Worm (Caenorhabditis elegans): ENCODE measurements around the gene C37C3.9.

The C37C3.9 gene

DNA sequence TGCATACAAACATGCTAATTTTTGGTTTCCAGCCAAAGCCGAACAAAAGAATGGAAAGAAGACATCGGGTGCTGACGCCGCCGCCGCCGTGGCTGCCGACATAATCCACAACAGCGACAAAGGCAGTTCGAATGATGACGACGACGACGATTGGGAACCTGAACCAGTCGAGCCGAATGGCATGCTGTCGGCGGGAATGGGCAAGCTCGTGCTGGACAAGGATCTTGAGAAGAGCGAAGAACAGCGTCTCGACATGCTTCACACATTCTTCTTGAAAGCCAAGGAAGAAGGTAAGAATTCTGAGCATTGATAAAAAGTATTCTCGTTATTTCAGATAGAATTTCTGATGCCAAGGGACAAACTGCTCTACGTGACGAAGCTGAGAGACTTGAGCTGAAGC, 2.1 kb upstream of the C37C3.9 start:
- no peak for TF ChIP-seq aly-1 (tag; optimal IDR thresholded peaks at IDR 0.05)
- no peak for TF ChIP-seq hmg-4 (GFP tag; optimal IDR thresholded peaks at IDR 0.05)
- TF ChIP-seq hmbx-1 (tag; optimal IDR thresholded peaks at IDR 0.05): no peak
- no peak for TF ChIP-seq tbx-37 (GFP tag; conservative IDR thresholded peaks at IDR 0.05)
- no peak for TF ChIP-seq ama-1 (optimal IDR thresholded peaks at IDR 0.05)
- no peak for TF ChIP-seq B0310.2 (tag; optimal IDR thresholded peaks at IDR 0.05)
- no peak for TF ChIP-seq hnd-1 (tag; optimal IDR thresholded peaks at IDR 0.05)
- no peak for TF ChIP-seq ceh-13 (GFP tag; optimal IDR thresholded peaks at IDR 0.05)
- no peak for TF ChIP-seq ceh-36 (tag; optimal IDR thresholded peaks at IDR 0.05)
- TF ChIP-seq sea-1 (GFP tag; conservative IDR thresholded peaks at IDR 0.05): no peak
- TF ChIP-seq tbx-11 (GFP tag; IDR thresholded peaks at IDR 0.05): no peak
- no peak for TF ChIP-seq F13C5.2 (tag; optimal IDR thresholded peaks at IDR 0.05)
- no peak for TF ChIP-seq tra-4 (tag; optimal IDR thresholded peaks at IDR 0.05)
- TF ChIP-seq flt-1 (GFP tag; IDR thresholded peaks at IDR 0.05): no peak
- no peak for TF ChIP-seq ets-7 (tag; optimal IDR thresholded peaks at IDR 0.05)
- no peak for TF ChIP-seq pes-1 (GFP tag; IDR thresholded peaks at IDR 0.05)

DNA sequence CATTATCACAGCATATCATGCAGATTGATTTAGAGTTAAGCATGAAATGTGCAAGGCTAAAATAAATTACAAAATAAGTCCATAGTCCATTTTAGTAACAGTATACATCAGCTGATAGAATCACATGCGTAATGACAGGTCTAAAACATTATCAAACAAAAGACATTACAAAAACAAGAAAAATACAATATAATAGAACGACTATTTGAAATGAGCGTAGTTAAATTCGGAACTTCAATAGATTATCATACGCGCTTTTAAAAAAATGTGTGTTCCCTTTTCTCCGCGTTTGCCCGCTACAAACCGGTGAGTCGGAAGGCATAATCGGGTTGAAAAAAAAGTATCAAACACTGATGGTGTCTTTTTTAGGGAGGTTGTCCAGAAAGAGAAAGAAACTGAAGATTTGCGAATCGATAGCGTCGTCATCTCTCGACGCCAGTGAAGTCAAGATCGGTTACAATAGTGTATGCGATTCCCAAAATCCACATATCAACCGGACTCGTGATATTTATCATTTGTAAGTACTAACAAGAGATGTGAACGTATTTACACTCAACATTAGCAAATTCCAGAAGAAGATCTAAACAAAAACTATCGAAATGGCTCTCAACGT, 988 bp upstream of the C37C3.9 start, which contains the start of gene C37C3.2:
Gene C37C3.2 (plus strand): TSS at position 563 of the 613 bp plus-strand sequence.
- TF ChIP-seq tbx-11 (GFP tag; IDR thresholded peaks at IDR 0.05) (no peak), ceh-13 (GFP tag; optimal IDR thresholded peaks at IDR 0.05) (no peak), F13C5.2 (tag; optimal IDR thresholded peaks at IDR 0.05) (no peak), hnd-1 (tag; optimal IDR thresholded peaks at IDR 0.05) (no peak), hmbx-1 (tag; optimal IDR thresholded peaks at IDR 0.05) (no peak), pes-1 (GFP tag; IDR thresholded peaks at IDR 0.05) (no peak), ets-7 (tag; optimal IDR thresholded peaks at IDR 0.05) (no peak)

DNA sequence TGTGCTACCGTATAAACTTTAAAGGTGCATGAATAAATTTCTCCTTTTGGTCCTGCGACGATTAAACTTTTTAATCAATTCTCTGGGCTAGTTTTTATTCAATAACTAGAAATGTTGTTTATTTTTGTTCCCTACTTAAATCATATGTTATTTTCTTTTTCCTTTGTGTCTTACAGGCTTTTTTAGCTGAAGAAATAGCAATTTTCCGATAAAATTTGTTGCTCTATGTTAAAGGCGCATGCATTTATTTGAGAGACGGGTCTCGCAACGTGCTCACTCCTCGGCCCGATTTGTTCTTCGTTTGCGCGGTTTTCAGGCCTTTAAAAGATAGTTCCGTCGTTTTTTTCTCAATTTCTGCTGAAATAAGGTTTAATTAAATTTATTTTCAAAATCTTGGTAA, 600 bp downstream of the C37C3.9 start:
- no peak for TF ChIP-seq ceh-13 (GFP tag; optimal IDR thresholded peaks at IDR 0.05)
- no peak for TF ChIP-seq tbx-37 (GFP tag; conservative IDR thresholded peaks at IDR 0.05)
- no peak for TF ChIP-seq aly-1 (tag; optimal IDR thresholded peaks at IDR 0.05)
- TF ChIP-seq ets-7 (tag; optimal IDR thresholded peaks at IDR 0.05): no peak
- no peak for TF ChIP-seq ama-1 (optimal IDR thresholded peaks at IDR 0.05)
- no peak for TF ChIP-seq tra-4 (tag; optimal IDR thresholded peaks at IDR 0.05)
- no peak for TF ChIP-seq hnd-1 (tag; optimal IDR thresholded peaks at IDR 0.05)

DNA sequence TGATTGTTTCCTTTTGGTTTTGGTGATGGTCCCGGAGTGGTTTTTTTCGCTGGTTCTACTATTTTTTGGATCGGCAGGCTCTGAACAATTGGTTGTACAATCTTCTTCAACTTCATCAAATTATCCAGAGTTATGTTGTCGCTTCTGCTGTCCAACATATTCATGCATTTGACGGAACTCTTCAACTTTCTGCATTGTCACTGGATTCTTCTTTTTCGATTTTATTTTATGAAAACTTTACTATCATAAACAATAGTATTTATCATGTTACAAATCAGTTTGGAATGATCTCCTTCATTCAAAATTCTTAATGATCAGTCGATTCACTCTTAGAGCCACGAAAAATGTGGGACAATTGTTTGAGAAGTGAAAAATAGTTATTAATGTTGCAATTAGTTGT, 2.4 kb downstream of the C37C3.9 start:
- no peak for TF ChIP-seq ets-7 (tag; optimal IDR thresholded peaks at IDR 0.05)
- no peak for TF ChIP-seq F13C5.2 (tag; optimal IDR thresholded peaks at IDR 0.05)
- no peak for TF ChIP-seq scrt-1 (GFP tag; IDR thresholded peaks at IDR 0.05)
- no peak for TF ChIP-seq sea-1 (GFP tag; conservative IDR thresholded peaks at IDR 0.05)
- TF ChIP-seq flt-1 (GFP tag; IDR thresholded peaks at IDR 0.05): no peak
- no peak for TF ChIP-seq ama-1 (optimal IDR thresholded peaks at IDR 0.05)
- no peak for TF ChIP-seq tbx-37 (GFP tag; conservative IDR thresholded peaks at IDR 0.05)
- TF ChIP-seq tbx-11 (GFP tag; IDR thresholded peaks at IDR 0.05): no peak
- TF ChIP-seq aly-1 (tag; optimal IDR thresholded peaks at IDR 0.05): no peak

DNA sequence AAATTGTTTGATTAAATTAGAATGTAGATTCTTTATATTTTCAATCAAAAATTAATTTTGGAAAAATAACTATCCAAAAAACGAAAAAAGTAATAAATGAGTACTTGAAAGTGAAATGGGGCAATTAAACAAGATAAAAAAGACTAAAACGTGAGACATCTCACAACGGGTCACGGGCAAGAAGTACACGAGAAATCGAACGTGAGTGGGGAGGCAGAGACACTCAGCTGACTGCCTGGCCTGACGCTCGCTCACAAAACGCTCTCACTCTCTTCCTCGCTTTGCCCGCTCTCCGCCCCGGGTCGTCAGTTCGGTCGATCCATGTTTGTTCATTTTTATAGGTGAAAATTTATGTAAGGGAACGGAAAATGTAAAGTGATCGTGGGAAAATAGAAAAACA, 6.2 kb downstream of the C37C3.9 start:
- no peak for TF ChIP-seq tbx-11 (GFP tag; IDR thresholded peaks at IDR 0.05)
- TF ChIP-seq ceh-13 (GFP tag; optimal IDR thresholded peaks at IDR 0.05): no peak
- no peak for TF ChIP-seq ceh-36 (tag; optimal IDR thresholded peaks at IDR 0.05)
- 0 out of 2 replicates have a peak, but pooled peaks have one; percentile 7 for TF ChIP-seq sea-1 (GFP tag; conservative IDR thresholded peaks at IDR 0.05)
- TF ChIP-seq ama-1 (optimal IDR thresholded peaks at IDR 0.05): no peak
- TF ChIP-seq hmg-4 (GFP tag; optimal IDR thresholded peaks at IDR 0.05): peak; percentile 1
- no peak for TF ChIP-seq tbx-37 (GFP tag; conservative IDR thresholded peaks at IDR 0.05)
- 0 out of 2 replicates have a peak, but pooled peaks have one; percentile 7 for TF ChIP-seq scrt-1 (GFP tag; IDR thresholded peaks at IDR 0.05)
- TF ChIP-seq hnd-1 (tag; optimal IDR thresholded peaks at IDR 0.05): no peak
- no peak for TF ChIP-seq aly-1 (tag; optimal IDR thresholded peaks at IDR 0.05)
- no peak for TF ChIP-seq tra-4 (tag; optimal IDR thresholded peaks at IDR 0.05)
- TF ChIP-seq B0310.2 (tag; optimal IDR thresholded peaks at IDR 0.05): no peak
- TF ChIP-seq hmbx-1 (tag; optimal IDR thresholded peaks at IDR 0.05): no peak
- TF ChIP-seq F13C5.2 (tag; optimal IDR thresholded peaks at IDR 0.05): no peak
- no peak for TF ChIP-seq flt-1 (GFP tag; IDR thresholded peaks at IDR 0.05)

DNA sequence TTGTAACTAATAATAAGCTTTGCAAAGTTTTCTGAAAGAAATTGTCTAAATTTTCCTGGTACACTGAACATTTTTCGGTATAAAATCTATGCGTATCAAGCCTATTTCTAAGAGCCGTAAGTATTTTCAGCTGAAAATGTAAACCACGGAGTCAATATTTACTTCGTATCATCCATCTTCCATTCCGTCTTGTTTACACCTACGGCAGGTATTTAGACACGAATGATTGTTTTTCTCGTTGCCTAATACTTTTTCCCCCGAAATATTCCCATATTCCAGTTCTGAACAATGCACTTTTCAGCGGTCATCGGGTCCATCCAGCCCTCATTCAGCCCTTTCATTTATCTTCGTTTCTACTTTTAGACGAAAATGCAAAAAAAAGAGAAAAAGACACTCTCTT, 6.8 kb downstream of the C37C3.9 start:
- TF ChIP-seq ceh-36 (tag; optimal IDR thresholded peaks at IDR 0.05): no peak
- TF ChIP-seq hmg-4 (GFP tag; optimal IDR thresholded peaks at IDR 0.05): no peak
- no peak for TF ChIP-seq pes-1 (GFP tag; IDR thresholded peaks at IDR 0.05)
- no peak for TF ChIP-seq B0310.2 (tag; optimal IDR thresholded peaks at IDR 0.05)
- TF ChIP-seq hmbx-1 (tag; optimal IDR thresholded peaks at IDR 0.05): no peak
- TF ChIP-seq scrt-1 (GFP tag; IDR thresholded peaks at IDR 0.05): no peak
- no peak for TF ChIP-seq ets-7 (tag; optimal IDR thresholded peaks at IDR 0.05)
- no peak for TF ChIP-seq tbx-11 (GFP tag; IDR thresholded peaks at IDR 0.05)
- TF ChIP-seq aly-1 (tag; optimal IDR thresholded peaks at IDR 0.05): no peak
- no peak for TF ChIP-seq tra-4 (tag; optimal IDR thresholded peaks at IDR 0.05)
- no peak for TF ChIP-seq ceh-13 (GFP tag; optimal IDR thresholded peaks at IDR 0.05)
- no peak for TF ChIP-seq F13C5.2 (tag; optimal IDR thresholded peaks at IDR 0.05)
- no peak for TF ChIP-seq flt-1 (GFP tag; IDR thresholded peaks at IDR 0.05)
- TF ChIP-seq ama-1 (optimal IDR thresholded peaks at IDR 0.05): no peak
- TF ChIP-seq hnd-1 (tag; optimal IDR thresholded peaks at IDR 0.05): no peak
- TF ChIP-seq tbx-37 (GFP tag; conservative IDR thresholded peaks at IDR 0.05): no peak
- TF ChIP-seq sea-1 (GFP tag; conservative IDR thresholded peaks at IDR 0.05): no peak

DNA sequence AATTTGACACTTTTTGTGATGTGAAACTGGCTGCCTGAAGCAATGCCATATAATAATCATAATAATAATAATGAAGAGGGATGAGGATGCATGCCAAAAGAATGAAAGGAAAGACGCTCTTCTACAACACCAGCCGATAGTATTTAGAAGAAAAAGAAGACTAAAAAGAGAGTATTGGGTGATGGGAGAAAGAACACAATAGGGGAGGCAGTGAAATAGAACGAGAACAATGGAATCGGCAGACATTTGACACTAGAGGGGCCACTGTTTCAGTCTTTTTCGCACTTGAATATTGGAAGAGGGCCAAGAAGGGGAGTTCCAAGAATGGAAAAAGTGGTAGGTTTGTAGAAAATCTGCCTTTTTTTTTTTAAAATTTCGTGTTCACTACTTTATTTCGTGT, 7.3 kb downstream of the C37C3.9 start, which contains the start of gene memo-1:
Gene memo-1 (minus strand): TSS at position 2 of the 400 bp plus-strand sequence.
- TF ChIP-seq aly-1 (tag; optimal IDR thresholded peaks at IDR 0.05): no peak
- TF ChIP-seq ama-1 (optimal IDR thresholded peaks at IDR 0.05): no peak
- no peak for TF ChIP-seq F13C5.2 (tag; optimal IDR thresholded peaks at IDR 0.05)
- TF ChIP-seq ets-7 (tag; optimal IDR thresholded peaks at IDR 0.05): no peak
- TF ChIP-seq ceh-36 (tag; optimal IDR thresholded peaks at IDR 0.05): no peak
- no peak for TF ChIP-seq ceh-13 (GFP tag; optimal IDR thresholded peaks at IDR 0.05)
- no peak for TF ChIP-seq hmg-4 (GFP tag; optimal IDR thresholded peaks at IDR 0.05)
- no peak for TF ChIP-seq hnd-1 (tag; optimal IDR thresholded peaks at IDR 0.05)
- no peak for TF ChIP-seq hmbx-1 (tag; optimal IDR thresholded peaks at IDR 0.05)

All from whole organism, early embryonic.